Worm (Caenorhabditis elegans) whole organism, L4 larva: ENCODE results near the gene klf-1.

Experiments
- R02D3.7 ChIP-seq: fragments of 150-350 bp; sonication (generic microtip); optimal IDR thresholded peaks from 3 replicates; lab custom pipeline; 2014; ENCODE audit warnings: missing biosample characterization, missing genetic modification characterization
- daf-12 ChIP-seq: fragments of 150-350 bp; optimal IDR thresholded peaks from 2 replicates; lab custom pipeline; 2014; ENCODE audit warnings: missing biosample characterization, missing genetic modification reagents, missing genetic modification characterization
- nhr-76 ChIP-seq: fragments of 150-350 bp; optimal IDR thresholded peaks from 2 replicates; lab custom pipeline; 2014; ENCODE audit warnings: missing biosample characterization, missing genetic modification characterization
- unc-130 ChIP-seq: sonication (generic microtip); optimal IDR thresholded peaks from 2 replicates; lab custom pipeline; 2016; ENCODE audit warnings: missing genetic modification reagents, missing genetic modification characterization, missing compliant biosample characterization

DNA sequence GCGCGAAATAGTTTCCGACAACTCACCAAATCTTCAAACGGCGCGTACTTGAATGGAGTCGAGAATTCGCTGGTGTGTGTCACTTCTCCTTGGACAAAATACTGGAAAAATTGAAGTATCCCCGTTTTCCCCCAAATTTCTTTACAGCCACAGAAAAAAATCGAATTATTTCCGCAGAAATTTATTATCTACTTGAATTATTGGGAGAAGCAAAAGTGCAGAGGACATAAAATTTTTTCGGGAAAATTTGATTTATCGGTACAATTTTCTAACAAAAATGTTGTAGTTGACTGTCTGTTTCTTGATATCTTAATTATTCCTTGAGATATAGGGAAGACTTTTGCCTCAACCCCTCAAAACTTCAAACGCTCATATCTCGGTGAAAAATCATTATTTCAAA is 48.4 kb downstream of the klf-1 start, which contains the start of gene R10F2.4:
- no peak for TF ChIP-seq R02D3.7 (tag; lab: Kevin White, UChicago)
- no peak for TF ChIP-seq daf-12 (tag; lab: Kevin White, UChicago)
- TF ChIP-seq unc-130 (GFP tag; lab: Kevin White, UChicago): no peak
- TF ChIP-seq nhr-76 (tag; lab: Kevin White, UChicago): no peak
